Worm (Caenorhabditis elegans) whole organism, L3 larva: Measurements from ENCODE around the gene C18H2.5.

ENCODE experiments used
- R02D3.7 ChIP-seq: fragments of 150-350 bp; optimal IDR thresholded peaks from 2 replicates; lab custom pipeline; 2014; ENCODE audit warnings: missing biosample characterization, missing genetic modification characterization
- ZK546.5 ChIP-seq: sonication (generic microtip); optimal IDR thresholded peaks from 2 replicates; lab custom pipeline; 2017; ENCODE audit warnings: missing biosample characterization, missing genetic modification characterization
- aly-2 ChIP-seq: fragments of 150-350 bp; optimal IDR thresholded peaks from 2 replicates; lab custom pipeline; 2014; ENCODE audit warnings: missing biosample characterization, missing genetic modification characterization
- ama-1 ChIP-seq: fragments of 150-350 bp; optimal IDR thresholded peaks from 2 replicates; lab custom pipeline; 2018
- ceh-82 ChIP-seq: fragments of 150-350 bp; optimal IDR thresholded peaks from 2 replicates; lab custom pipeline; 2014; ENCODE audit warnings: missing biosample characterization, missing genetic modification characterization
- ceh-9 ChIP-seq: sonication (generic microtip); optimal IDR thresholded peaks from 2 replicates; lab custom pipeline; 2018; ENCODE audit warnings: missing biosample characterization, missing genetic modification characterization
- egl-27 ChIP-seq: sonication (generic microtip); optimal IDR thresholded peaks from 4 replicates; lab custom pipeline; 2017; ENCODE audit warnings: missing biosample characterization, missing genetic modification reagents, missing genetic modification characterization
- egl-5 ChIP-seq: fragments of 150-350 bp; optimal IDR thresholded peaks from 2 replicates; lab custom pipeline; 2017; ENCODE audit warnings: missing biosample characterization, missing genetic modification reagents, missing genetic modification characterization, inconsistent platforms
- elt-1 ChIP-seq: fragments of 150-350 bp; optimal IDR thresholded peaks from 2 replicates; lab custom pipeline; 2014; ENCODE audit warnings: missing biosample characterization, missing genetic modification characterization
- elt-2 ChIP-seq: sonication (generic microtip); optimal IDR thresholded peaks from 2 replicates; lab custom pipeline; 2016; ENCODE audit warnings: missing genetic modification reagents, mild to moderate bottlenecking, missing genetic modification characterization, missing compliant biosample characterization
- elt-3 ChIP-seq, 3 experiments: fragments of 150-350 bp in 1 of 3; sonication (generic microtip) in 2 of 3; optimal IDR thresholded peaks; 2 replicates in 2 of 3; 4 replicates in 1 of 3; lab custom pipeline; 2014 to 2017; ENCODE audit warnings: missing biosample characterization in 3 of 3, missing genetic modification characterization in 3 of 3
- eor-1 ChIP-seq, 2 experiments: fragments of 150-350 bp; optimal IDR thresholded peaks; 2 replicates each; lab custom pipeline; 2014 to 2018; ENCODE audit warnings: missing biosample characterization in 2 of 2, missing genetic modification characterization in 2 of 2
- fos-1 ChIP-seq: fragments of 150-350 bp; optimal IDR thresholded peaks from 2 replicates; lab custom pipeline; 2014; ENCODE audit warnings: missing biosample characterization, missing genetic modification characterization
- hmg-11 ChIP-seq: sonication (generic microtip); optimal IDR thresholded peaks from 2 replicates; lab custom pipeline; 2016; ENCODE audit warnings: missing genetic modification characterization, missing compliant biosample characterization
- jun-1 ChIP-seq: fragments of 150-350 bp; optimal IDR thresholded peaks from 2 replicates; lab custom pipeline; 2014; ENCODE audit warnings: missing biosample characterization, missing genetic modification reagents, missing genetic modification characterization
- lin-39 ChIP-seq: fragments of 150-350 bp; optimal IDR thresholded peaks from 2 replicates; lab custom pipeline; 2018; ENCODE audit warnings: missing biosample characterization, missing genetic modification reagents, missing genetic modification characterization
- lsy-12 ChIP-seq: sonication (generic microtip); optimal IDR thresholded peaks from 2 replicates; lab custom pipeline; 2016; ENCODE audit warnings: mild to moderate bottlenecking, missing genetic modification characterization, missing compliant biosample characterization
- mdl-1 ChIP-seq: fragments of 150-350 bp; optimal IDR thresholded peaks from 2 replicates; lab custom pipeline; 2014; ENCODE audit warnings: missing biosample characterization, missing genetic modification characterization
- mml-1 ChIP-seq: fragments of 150-350 bp; sonication (generic microtip); optimal IDR thresholded peaks from 3 replicates; lab custom pipeline; 2014; ENCODE audit warnings: missing biosample characterization, missing genetic modification characterization
- nfya-1 ChIP-seq: sonication (generic microtip); optimal IDR thresholded peaks from 2 replicates; lab custom pipeline; 2017; ENCODE audit warnings: missing genetic modification characterization, mild to moderate bottlenecking, missing compliant biosample characterization, antibody characterized with exemption, moderate library complexity; ENCODE audit not compliant: insufficient read depth
- nhr-12 ChIP-seq: fragments of 150-350 bp; optimal IDR thresholded peaks from 2 replicates; lab custom pipeline; 2014; ENCODE audit warnings: missing biosample characterization, missing genetic modification characterization
- nhr-23 ChIP-seq: fragments of 150-350 bp; optimal IDR thresholded peaks from 2 replicates; lab custom pipeline; 2014; ENCODE audit warnings: missing biosample characterization, missing genetic modification reagents, missing genetic modification characterization
- nhr-25 ChIP-seq: sonication (generic microtip); optimal IDR thresholded peaks from 2 replicates; lab custom pipeline; 2017; ENCODE audit warnings: missing biosample characterization, missing genetic modification characterization
- nhr-28 ChIP-seq: fragments of 150-350 bp; optimal IDR thresholded peaks from 2 replicates; lab custom pipeline; 2014; ENCODE audit warnings: missing biosample characterization, missing genetic modification characterization
- nhr-43 ChIP-seq: sonication (generic microtip); optimal IDR thresholded peaks from 2 replicates; lab custom pipeline; 2016; ENCODE audit warnings: mild to moderate bottlenecking, missing genetic modification characterization, missing compliant biosample characterization; ENCODE audit not compliant: poor library complexity, severe bottlenecking
- nhr-67 ChIP-seq: fragments of 150-350 bp; optimal IDR thresholded peaks from 2 replicates; lab custom pipeline; 2014; ENCODE audit warnings: missing biosample characterization, missing genetic modification characterization
- nhr-76 ChIP-seq: fragments of 150-350 bp; sonication (generic microtip); optimal IDR thresholded peaks from 5 replicates; lab custom pipeline; 2014; ENCODE audit warnings: missing biosample characterization, missing genetic modification characterization
- nhr-77 ChIP-seq: fragments of 150-350 bp; optimal IDR thresholded peaks from 2 replicates; lab custom pipeline; 2014; ENCODE audit warnings: missing biosample characterization, missing genetic modification characterization
- pha-4 ChIP-seq: fragments of 150-350 bp; optimal IDR thresholded peaks from 2 replicates; lab custom pipeline; 2014; ENCODE audit warnings: missing biosample characterization, missing genetic modification reagents, missing genetic modification characterization
- pqm-1 ChIP-seq: fragments of 150-350 bp; optimal IDR thresholded peaks from 2 replicates; lab custom pipeline; 2017; ENCODE audit warnings: missing biosample characterization, missing genetic modification characterization, inconsistent platforms
- sea-2 ChIP-seq: fragments of 150-350 bp; sonication (generic microtip); optimal IDR thresholded peaks from 4 replicates; lab custom pipeline; 2014; ENCODE audit warnings: missing biosample characterization, missing genetic modification reagents, missing genetic modification characterization
- skn-1 ChIP-seq: fragments of 150-350 bp; optimal IDR thresholded peaks from 2 replicates; lab custom pipeline; 2014; ENCODE audit warnings: missing biosample characterization, missing genetic modification characterization
- tbx-2 ChIP-seq: sonication (generic microtip); optimal IDR thresholded peaks from 2 replicates; lab custom pipeline; 2016; ENCODE audit warnings: mild to moderate bottlenecking, missing genetic modification characterization, missing compliant biosample characterization
- unc-62 ChIP-seq: fragments of 150-350 bp; sonication (generic microtip); optimal IDR thresholded peaks from 4 replicates; lab custom pipeline; 2014; ENCODE audit warnings: missing biosample characterization, missing genetic modification reagents, missing genetic modification characterization
- zag-1 ChIP-seq: fragments of 150-350 bp; optimal IDR thresholded peaks from 2 replicates; lab custom pipeline; 2014; ENCODE audit warnings: missing biosample characterization, missing genetic modification characterization
- ztf-11 ChIP-seq: fragments of 150-350 bp; optimal IDR thresholded peaks from 2 replicates; lab custom pipeline; 2014; ENCODE audit warnings: missing biosample characterization, missing genetic modification characterization
- ztf-4 ChIP-seq: fragments of 150-350 bp; optimal IDR thresholded peaks from 2 replicates; lab custom pipeline; 2014; ENCODE audit warnings: missing biosample characterization, missing genetic modification characterization

The C18H2.5 gene

ce11 chrIII:7643902-7644641 is 50.1 kb downstream of the C18H2.5 start:
- no peak for TF ChIP-seq nhr-67 (tag; lab: Kevin White, UChicago)
- TF ChIP-seq lin-39 (tag; lab: Kevin White, UChicago) = no peak
- TF ChIP-seq mml-1 (tag; lab: Kevin White, UChicago) = no peak
- TF ChIP-seq lsy-12 (tag; lab: Kevin White, UChicago) = no peak
- no peak for TF ChIP-seq ztf-11 (tag; lab: Kevin White, UChicago)
- peak; percentile 28 for TF ChIP-seq nhr-23
- TF ChIP-seq ceh-82 (tag; lab: Kevin White, UChicago) = no peak
- peak; percentile 34 for TF ChIP-seq mdl-1 (tag; lab: Kevin White, UChicago)
- no peak for TF ChIP-seq ama-1 (lab: Kevin White, UChicago)
- TF ChIP-seq sea-2 (GFP tag; lab: Kevin White, UChicago) = no peak
- no peak for TF ChIP-seq unc-62 (GFP tag; lab: Kevin White, UChicago)
- TF ChIP-seq nhr-43 = peak; percentile 57
- TF ChIP-seq eor-1 (tag; optimal IDR thresholded peaks at IDR 0.05; lab: Kevin White, UChicago) = no peak
- TF ChIP-seq ztf-4 (tag; lab: Kevin White, UChicago) = no peak
- no peak for TF ChIP-seq nhr-12 (tag; lab: Kevin White, UChicago)
- TF ChIP-seq zag-1 = no peak
- no peak for TF ChIP-seq fos-1 (tag; lab: Kevin White, UChicago)
- no peak for TF ChIP-seq hmg-11 (tag; lab: Kevin White, UChicago)
- TF ChIP-seq elt-2 (tag; lab: Kevin White, UChicago) = peak; percentile 99
- no peak for TF ChIP-seq nhr-76
- TF ChIP-seq nhr-25 (tag; lab: Kevin White, UChicago) = peak; percentile 35
- TF ChIP-seq pqm-1 = peak; percentile 83
- TF ChIP-seq elt-3 (tag; optimal IDR thresholded peaks at IDR 0.05; lab: Kevin White, UChicago) = peak in 1 of 3 experiments; percentile 92
- peak; percentile 77 for TF ChIP-seq skn-1
- TF ChIP-seq, all 47 proteins: peak for 8

ce11 chrIII:7643084-7643483 is 51.1 kb downstream of the C18H2.5 start, which contains the start of gene upp-1:
Gene upp-1 (minus strand): TSS chrIII:7643101.
- peak; percentile 20 for TF ChIP-seq nhr-43
- no peak for TF ChIP-seq R02D3.7 (tag; lab: Kevin White, UChicago)
- TF ChIP-seq elt-3 (tag; optimal IDR thresholded peaks at IDR 0.05; lab: Kevin White, UChicago) = no peak
- peak; percentile 36 for TF ChIP-seq nfya-1 (tag; lab: Kevin White, UChicago)

ce11 chrIII:7642015-7642414 is 52.2 kb downstream of the C18H2.5 start:
- TF ChIP-seq elt-2 (tag; lab: Kevin White, UChicago) = peak; percentile 23
- no peak for TF ChIP-seq egl-5 (tag; lab: Kevin White, UChicago)
- TF ChIP-seq pqm-1 = peak; percentile 27
- no peak for TF ChIP-seq aly-2 (tag; lab: Kevin White, UChicago)
- no peak for TF ChIP-seq eor-1 (tag; optimal IDR thresholded peaks at IDR 0.05; lab: Kevin White, UChicago)
- peak; percentile 66 for TF ChIP-seq nhr-43
- no peak for TF ChIP-seq ZK546.5 (tag; lab: Kevin White, UChicago)
- TF ChIP-seq nhr-25 (tag; lab: Kevin White, UChicago) = peak; percentile 13
- TF ChIP-seq hmg-11 (tag; lab: Kevin White, UChicago) = no peak
- TF ChIP-seq lsy-12 (tag; lab: Kevin White, UChicago) = no peak
- TF ChIP-seq tbx-2 (tag; lab: Kevin White, UChicago) = no peak
- TF ChIP-seq nhr-23 = peak; percentile 2
- no peak for TF ChIP-seq nhr-77 (tag; lab: Kevin White, UChicago)
- TF ChIP-seq mdl-1 (tag; lab: Kevin White, UChicago) = peak; percentile 45
- TF ChIP-seq egl-27 (tag; lab: Kevin White, UChicago) = no peak
- no peak for TF ChIP-seq lin-39 (tag; lab: Kevin White, UChicago)
- TF ChIP-seq ama-1 (lab: Kevin White, UChicago) = no peak
- TF ChIP-seq ztf-4 (tag; lab: Kevin White, UChicago) = no peak
- no peak for TF ChIP-seq zag-1
- no peak for TF ChIP-seq nhr-67 (tag; lab: Kevin White, UChicago)

- TF ChIP-seq mdl-1 (tag; lab: Kevin White, UChicago) (no peak), elt-1 (tag; lab: Kevin White, UChicago) (no peak), aly-2 (tag; lab: Kevin White, UChicago) (no peak), nhr-12 (tag; lab: Kevin White, UChicago) (no peak), ceh-9 (tag; lab: Kevin White, UChicago) (no peak), egl-5 (tag; lab: Kevin White, UChicago) (no peak), ztf-4 (tag; lab: Kevin White, UChicago) (no peak), jun-1 (tag; lab: Kevin White, UChicago) (no peak), pha-4 (tag; lab: Kevin White, UChicago) (no peak), elt-2 (tag; lab: Kevin White, UChicago) (no peak), nhr-43 (no peak), eor-1 (tag; optimal IDR thresholded peaks at IDR 0.05; lab: Kevin White, UChicago) (no peak), unc-62 (GFP tag; lab: Kevin White, UChicago) (no peak), nhr-28 (tag; lab: Kevin White, UChicago) (no peak), fos-1 (tag; lab: Kevin White, UChicago) (no peak), mml-1 (tag; lab: Kevin White, UChicago) (no peak)
Observed at ce11 chrIII:7641337-7641736, 52.8 kb downstream of the C18H2.5 start.
